Worm (Caenorhabditis elegans): ENCODE measurements around the gene K09F6.9.

K09F6.9 gene

ce11 chrII:2232429-2232828 lies 50.1 kb downstream of the K09F6.9 start, which contains the start of gene F54A3.6:
TSS of gene F54A3.6 (minus strand) at chrII:2232470.
- TF ChIP-seq lsy-2 (tag; optimal IDR thresholded peaks at IDR 0.05) = peak; percentile 67 to 89
